Fruit fly (Drosophila melanogaster) whole organism, pupa: ENCODE results near the gene CG14187.

Source experiments
- CG10348 ChIP-seq: fragments of 200-800 bp; sonication (Bioruptor generic); IDR thresholded peaks from 2 replicates; pipeline ENCODE4 v1.3.6; 2022; ENCODE audit warnings: missing biosample characterization, missing genetic modification characterization
- CG12605 ChIP-seq: fragments of 200-800 bp; sonication (Bioruptor generic); IDR thresholded peaks from 2 replicates; pipeline ENCODE4 v1.3.6; 2022; ENCODE audit warnings: missing biosample characterization, missing genetic modification characterization
- CG13204 ChIP-seq: fragments of 200-800 bp; sonication (Bioruptor generic); optimal IDR thresholded peaks from 2 replicates; lab custom pipeline; 2018; ENCODE audit warnings: missing biosample characterization, mild to moderate bottlenecking, missing genetic modification characterization, moderate library complexity
- CG14655 ChIP-seq: fragments of 200-800 bp; sonication (Bioruptor generic); optimal IDR thresholded peaks from 3 replicates; lab custom pipeline; 2017; ENCODE audit warnings: mild to moderate bottlenecking, missing biosample characterization, missing genetic modification reagents, missing genetic modification characterization
- CG15710 ChIP-seq: fragments of 200-800 bp; sonication (Bioruptor generic); optimal IDR thresholded peaks from 2 replicates; lab custom pipeline; 2018; ENCODE audit warnings: missing biosample characterization, mild to moderate bottlenecking, missing genetic modification characterization, moderate library complexity
- CG17806 ChIP-seq: fragments of 200-800 bp; sonication (Bioruptor generic); optimal IDR thresholded peaks from 2 replicates; lab custom pipeline; 2018; ENCODE audit warnings: missing biosample characterization, mild to moderate bottlenecking, missing genetic modification characterization, moderate library complexity
- CG32121 ChIP-seq: fragments of 200-800 bp; sonication (Bioruptor generic); IDR thresholded peaks from 2 replicates; pipeline ENCODE4 v1.3.6; 2022; ENCODE audit warnings: missing biosample characterization, missing genetic modification characterization
- CG34367 ChIP-seq: fragments of 200-800 bp; sonication (Bioruptor generic); optimal IDR thresholded peaks from 2 replicates; lab custom pipeline; 2018; ENCODE audit warnings: missing biosample characterization, mild to moderate bottlenecking, missing genetic modification characterization
- CG4496 ChIP-seq: fragments of 200-800 bp; sonication (Bioruptor generic); IDR thresholded peaks from 3 replicates; pipeline ENCODE4 v1.3.6; 2022; ENCODE audit warnings: missing biosample characterization, missing genetic modification characterization
- CG8159 ChIP-seq: fragments of 200-800 bp; sonication (Bioruptor generic); optimal IDR thresholded peaks from 3 replicates; lab custom pipeline; 2018; ENCODE audit warnings: missing biosample characterization, mild to moderate bottlenecking, missing genetic modification characterization, moderate library complexity
- CG8301 ChIP-seq: fragments of 200-800 bp; sonication (Bioruptor generic); optimal IDR thresholded peaks from 2 replicates; lab custom pipeline; 2018; ENCODE audit warnings: missing biosample characterization, mild to moderate bottlenecking, missing genetic modification characterization
- CG9948 ChIP-seq: fragments of 200-800 bp; sonication (Bioruptor generic); optimal IDR thresholded peaks from 2 replicates; lab custom pipeline; 2018; ENCODE audit warnings: missing biosample characterization, mild to moderate bottlenecking, missing genetic modification characterization, moderate library complexity
- D1 ChIP-seq: fragments of 200-800 bp; sonication (Bioruptor generic); optimal IDR thresholded peaks from 2 replicates; lab custom pipeline; 2018; ENCODE audit warnings: missing biosample characterization, mild to moderate bottlenecking, missing genetic modification characterization, moderate library complexity
- EcR ChIP-seq: fragments of 200-800 bp; sonication (Bioruptor generic); optimal IDR thresholded peaks from 3 replicates; lab custom pipeline; 2019; ENCODE audit warnings: missing biosample characterization, missing genetic modification characterization, mild to moderate bottlenecking, moderate library complexity, missing genetic modification reagents
- Ets98B ChIP-seq: fragments of 200-800 bp; sonication (Bioruptor generic); IDR thresholded peaks from 2 replicates; pipeline ENCODE4 v1.3.6; 2022; ENCODE audit warnings: missing biosample characterization, missing genetic modification characterization
- Pif1A ChIP-seq: fragments of 200-800 bp; sonication (Bioruptor generic); optimal IDR thresholded peaks from 3 replicates; lab custom pipeline; 2016; ENCODE audit warnings: missing biosample characterization, missing genetic modification characterization
- Pif1B ChIP-seq: fragments of 200-800 bp; sonication (Bioruptor generic); optimal IDR thresholded peaks from 3 replicates; lab custom pipeline; 2016; ENCODE audit warnings: missing biosample characterization, missing genetic modification characterization
- Snoo ChIP-seq: fragments of 200-800 bp; sonication (Bioruptor generic); optimal IDR thresholded peaks from 3 replicates; lab custom pipeline; 2017; ENCODE audit warnings: missing biosample characterization, mild to moderate bottlenecking, missing genetic modification characterization, inconsistent platforms
- fd96Ca ChIP-seq: fragments of 200-800 bp; sonication (Bioruptor generic); IDR thresholded peaks from 3 replicates; pipeline ENCODE4 v1.3.6; 2022; ENCODE audit warnings: missing biosample characterization, missing genetic modification characterization
- gl ChIP-seq: fragments of 200-800 bp; sonication (Bioruptor generic); optimal IDR thresholded peaks from 2 replicates; lab custom pipeline; 2018; ENCODE audit warnings: missing biosample characterization, mild to moderate bottlenecking, missing genetic modification characterization
- rn ChIP-seq: fragments of 200-800 bp; sonication (Bioruptor generic); IDR thresholded peaks from 2 replicates; pipeline ENCODE4 v1.3.6; 2022; ENCODE audit warnings: missing biosample characterization, missing genetic modification characterization

CG14187 gene

dm6 chr3L:20097312-20097711 is 15.3 kb downstream of the CG14187 start:
- peak; percentile 70 for TF ChIP-seq D1
- no peak for TF ChIP-seq CG13204 (GFP tag; lab: Kevin White, UChicago)
- TF ChIP-seq CG8159 (tag; lab: Kevin White, UChicago) = no peak
- TF ChIP-seq CG4496 (GFP tag; lab: Robert Waterston, UW) = no peak
- TF ChIP-seq CG8301 (tag; lab: Kevin White, UChicago) = no peak

- TF ChIP-seq CG17806 (tag; lab: Kevin White, UChicago) (no peak), CG34367 (no peak), CG12605 (GFP tag; lab: Robert Waterston, UW) (no peak; the same call in 1 of the 2 replicates), CG15710 (no peak), D1 (no peak), fd96Ca (GFP tag; lab: Robert Waterston, UW) (no peak), Ets98B (GFP tag; lab: Robert Waterston, UW) (no peak), EcR (GFP tag; lab: Kevin White, UChicago) (no peak), Pif1A (GFP tag; lab: Kevin White, UChicago) (no peak), Snoo (no peak), CG8301 (tag; lab: Kevin White, UChicago) (no peak)
These were observed 23.8 kb downstream of the CG14187 start, which contains the start of gene sNPF-R for dm6 chr3L:20088755-20089334. Gene sNPF-R, minus strand, starts transcription at chr3L:20089007.

- TF ChIP-seq CG34367 (no peak), CG8159 (tag; lab: Kevin White, UChicago) (no peak), CG15710 (no peak), Snoo (no peak), Pif1A (GFP tag; lab: Kevin White, UChicago) (no peak), CG32121 (GFP tag; lab: Robert Waterston, UW) (no peak), Ets98B (GFP tag; lab: Robert Waterston, UW) (no peak), D1 (no peak), CG10348 (GFP tag; lab: Robert Waterston, UW) (no peak), CG12605 (GFP tag; lab: Robert Waterston, UW) (no peak), fd96Ca (GFP tag; lab: Robert Waterston, UW) (no peak), CG14655 (GFP tag; lab: Kevin White, UChicago) (no peak), CG17806 (tag; lab: Kevin White, UChicago) (no peak), gl (tag; lab: Kevin White, UChicago) (no peak), CG9948 (tag; lab: Kevin White, UChicago) (no peak), CG8301 (tag; lab: Kevin White, UChicago) (no peak), CG4496 (GFP tag; lab: Robert Waterston, UW) (no peak), CG13204 (GFP tag; lab: Kevin White, UChicago) (no peak), EcR (GFP tag; lab: Kevin White, UChicago) (no peak)
These were observed 27.6 kb downstream of the CG14187 start for dm6 chr3L:20085035-20085434.

- TF ChIP-seq rn (GFP tag; lab: Robert Waterston, UW) (no peak), CG15710 (no peak), EcR (GFP tag; lab: Kevin White, UChicago) (no peak), CG17806 (tag; lab: Kevin White, UChicago) (no peak), D1 (no peak), Pif1A (GFP tag; lab: Kevin White, UChicago) (no peak), CG32121 (GFP tag; lab: Robert Waterston, UW) (no peak), CG8159 (tag; lab: Kevin White, UChicago) (no peak), CG10348 (GFP tag; lab: Robert Waterston, UW) (no peak), gl (tag; lab: Kevin White, UChicago) (no peak), CG8301 (tag; lab: Kevin White, UChicago) (no peak), Ets98B (GFP tag; lab: Robert Waterston, UW) (no peak), Pif1B (no peak), CG4496 (GFP tag; lab: Robert Waterston, UW) (no peak), CG9948 (tag; lab: Kevin White, UChicago) (no peak), CG13204 (GFP tag; lab: Kevin White, UChicago) (no peak), CG14655 (GFP tag; lab: Kevin White, UChicago) (no peak), CG34367 (no peak), CG12605 (GFP tag; lab: Robert Waterston, UW) (no peak)
- TF ChIP-seq, all 21 proteins: peak for 0
These were observed 50.1 kb downstream of the CG14187 start for dm6 chr3L:20062546-20062945.
